Fruit fly (Drosophila melanogaster) whole organism, embryonic: ENCODE results near the gene CG6230.
A peak's percentile ranks its signal among the peaks of the same experiment; 100 is the strongest.

Source experiments
- Asciz ChIP-seq: fragments of 200-800 bp; sonication (Bioruptor generic); optimal IDR thresholded peaks from 2 replicates; lab custom pipeline; 2017; ENCODE audit warnings: missing biosample characterization, mild to moderate bottlenecking, missing genetic modification characterization, missing genetic modification reagents
- CG10366 ChIP-seq: fragments of 200-800 bp; sonication (Bioruptor generic); IDR thresholded peaks from 2 replicates; pipeline ENCODE4 v1.3.6; 2022; ENCODE audit warnings: missing biosample characterization, missing genetic modification characterization
- CG10431 ChIP-seq: fragments of 200-800 bp; sonication (Bioruptor generic); optimal IDR thresholded peaks from 3 replicates; lab custom pipeline; 2018; ENCODE audit warnings: missing biosample characterization, mild to moderate bottlenecking, missing genetic modification characterization
- CG11398 ChIP-seq: fragments of 200-800 bp; sonication (Bioruptor generic); optimal IDR thresholded peaks from 2 replicates; lab custom pipeline; 2016; ENCODE audit warnings: missing biosample characterization, missing genetic modification characterization
- CG12219 ChIP-seq: fragments of 200-800 bp; sonication (Bioruptor generic); optimal IDR thresholded peaks from 3 replicates; lab custom pipeline; 2018; ENCODE audit warnings: missing biosample characterization, mild to moderate bottlenecking, missing genetic modification characterization
- CG14014 ChIP-seq: fragments of 200-800 bp; sonication (Bioruptor generic); IDR thresholded peaks from 2 replicates; pipeline ENCODE4 v1.3.6; 2022; ENCODE audit warnings: missing biosample characterization, missing genetic modification characterization
- CG15696 ChIP-seq: fragments of 200-800 bp; sonication (Bioruptor generic); optimal IDR thresholded peaks from 2 replicates; lab custom pipeline; 2019; ENCODE audit warnings: missing biosample characterization, mild to moderate bottlenecking, missing genetic modification characterization, moderate library complexity
- CG16813 ChIP-seq: fragments of 200-800 bp; sonication (Bioruptor generic); IDR thresholded peaks from 3 replicates; pipeline ENCODE4 v1.3.6; 2022; ENCODE audit warnings: missing biosample characterization, missing genetic modification characterization; ENCODE audit not compliant: partially characterized antibody
- CG1792 ChIP-seq: fragments of 200-800 bp; sonication (Bioruptor generic); optimal IDR thresholded peaks from 2 replicates; lab custom pipeline; 2016; ENCODE audit warnings: missing biosample characterization, missing genetic modification characterization
- CG1832 ChIP-seq: fragments of 200-800 bp; sonication (Bioruptor generic); optimal IDR thresholded peaks from 2 replicates; lab custom pipeline; 2017; ENCODE audit warnings: missing biosample characterization, mild to moderate bottlenecking, missing genetic modification characterization, inconsistent platforms
- CG32767 ChIP-seq: fragments of 200-800 bp; sonication (Bioruptor generic); IDR thresholded peaks from 2 replicates; pipeline ENCODE4 v1.3.6; 2022; ENCODE audit warnings: missing biosample characterization, missing genetic modification characterization
- CG34376 ChIP-seq: fragments of 200-800 bp; sonication (Bioruptor generic); optimal IDR thresholded peaks from 2 replicates; lab custom pipeline; 2018; ENCODE audit warnings: missing biosample characterization, mild to moderate bottlenecking, missing genetic modification characterization
- CG7745 ChIP-seq: fragments of 200-800 bp; sonication (Bioruptor generic); optimal IDR thresholded peaks from 2 replicates; lab custom pipeline; 2018; ENCODE audit warnings: missing biosample characterization, mild to moderate bottlenecking, missing genetic modification characterization, moderate library complexity
- CG7786 ChIP-seq: fragments of 200-800 bp; sonication (Bioruptor generic); optimal IDR thresholded peaks from 2 replicates; lab custom pipeline; 2016; ENCODE audit warnings: missing biosample characterization, missing genetic modification characterization
- CG8388 ChIP-seq: fragments of 200-800 bp; sonication (Bioruptor generic); optimal IDR thresholded peaks from 2 replicates; lab custom pipeline; 2019; ENCODE audit warnings: missing biosample characterization, mild to moderate bottlenecking, missing genetic modification characterization, moderate library complexity
- CG9817 ChIP-seq: fragments of 200-800 bp; sonication (Bioruptor generic); optimal IDR thresholded peaks from 2 replicates; lab custom pipeline; 2018; ENCODE audit warnings: missing biosample characterization, mild to moderate bottlenecking, missing genetic modification characterization, moderate library complexity
- Chrac-16 ChIP-seq: fragments of 200-800 bp; sonication (Bioruptor generic); optimal IDR thresholded peaks from 3 replicates; lab custom pipeline; 2016; ENCODE audit warnings: missing biosample characterization, missing genetic modification characterization
- CrebB ChIP-seq: fragments of 200-800 bp; sonication (Bioruptor generic); optimal IDR thresholded peaks from 3 replicates; lab custom pipeline; 2018; ENCODE audit warnings: missing biosample characterization, mild to moderate bottlenecking, missing genetic modification characterization
- D19A ChIP-seq: fragments of 200-800 bp; optimal IDR thresholded peaks from 3 replicates; lab custom pipeline; 2019; ENCODE audit warnings: missing biosample characterization, mild to moderate bottlenecking, missing genetic modification characterization, moderate library complexity
- HHEX ChIP-seq: fragments of 200-800 bp; sonication (Bioruptor generic); optimal IDR thresholded peaks from 3 replicates; lab custom pipeline; 2017; ENCODE audit warnings: missing biosample characterization, mild to moderate bottlenecking, missing genetic modification characterization, missing genetic modification reagents
- Hmr ChIP-seq: fragments of 200-800 bp; sonication (Bioruptor generic); optimal IDR thresholded peaks from 3 replicates; lab custom pipeline; 2017; ENCODE audit warnings: mild to moderate bottlenecking, missing biosample characterization, missing genetic modification reagents, missing genetic modification characterization
- Hr51 ChIP-seq, 2 experiments: fragments of 200-800 bp; sonication (Bioruptor generic); optimal IDR thresholded peaks; 2 replicates in 1 of 2; 3 replicates in 1 of 2; lab custom pipeline; 2016 to 2018; ENCODE audit warnings: missing biosample characterization in 2 of 2, missing genetic modification characterization in 2 of 2, mild to moderate bottlenecking in 1 of 2, moderate library complexity in 1 of 2
- Hr78 ChIP-seq, 2 experiments: fragments of 200-800 bp in 1 of 2; fragments of >200 bp in 1 of 2; sonication (Bioruptor generic) in 1 of 2; optimal IDR thresholded peaks; 2 replicates each; lab custom pipeline; 2017 to 2019; ENCODE audit warnings: missing biosample characterization in 2 of 2, missing genetic modification characterization in 2 of 2, mild to moderate bottlenecking in 1 of 2, moderate library complexity in 1 of 2
- Lpt ChIP-seq: fragments of >200 bp; optimal IDR thresholded peaks from 2 replicates; lab custom pipeline; 2018; ENCODE audit warnings: missing biosample characterization, missing genetic modification characterization
- NC2α ChIP-seq: fragments of 200-800 bp; sonication (Bioruptor generic); optimal IDR thresholded peaks from 2 replicates; lab custom pipeline; 2016; ENCODE audit warnings: missing biosample characterization, missing genetic modification characterization
- Oli ChIP-seq: fragments of 200-800 bp; sonication (Bioruptor generic); optimal IDR thresholded peaks from 2 replicates; lab custom pipeline; 2018; ENCODE audit warnings: missing biosample characterization, mild to moderate bottlenecking, missing genetic modification characterization, moderate library complexity
- PHDP ChIP-seq: fragments of 200-800 bp; sonication (Bioruptor generic); optimal IDR thresholded peaks from 3 replicates; lab custom pipeline; 2018; ENCODE audit warnings: missing biosample characterization, mild to moderate bottlenecking, missing genetic modification characterization, moderate library complexity
- Sox100B ChIP-seq: fragments of 200-800 bp; sonication (Bioruptor generic); optimal IDR thresholded peaks from 3 replicates; lab custom pipeline; 2018; ENCODE audit warnings: missing biosample characterization, mild to moderate bottlenecking, missing genetic modification characterization
- Sox102F ChIP-seq: fragments of 200-800 bp; sonication (Bioruptor generic); optimal IDR thresholded peaks from 2 replicates; lab custom pipeline; 2018; ENCODE audit warnings: missing biosample characterization, mild to moderate bottlenecking, missing genetic modification characterization, moderate library complexity
- Sry-δ ChIP-seq: fragments of 200-800 bp; sonication (Bioruptor generic); optimal IDR thresholded peaks from 2 replicates; lab custom pipeline; 2016; ENCODE audit warnings: missing biosample characterization, missing genetic modification characterization
- Vsx1 ChIP-seq: fragments of 200-800 bp; sonication (Bioruptor generic); optimal IDR thresholded peaks from 2 replicates; lab custom pipeline; 2017; ENCODE audit warnings: missing biosample characterization, mild to moderate bottlenecking, missing genetic modification characterization, missing genetic modification reagents
- Xbp1 ChIP-seq: fragments of 200-800 bp; sonication (Bioruptor generic); optimal IDR thresholded peaks from 3 replicates; lab custom pipeline; 2016; ENCODE audit warnings: missing biosample characterization, mild to moderate bottlenecking, missing genetic modification characterization
- btn ChIP-seq: fragments of 200-800 bp; sonication (Bioruptor generic); optimal IDR thresholded peaks from 2 replicates; lab custom pipeline; 2016; ENCODE audit warnings: missing biosample characterization, missing genetic modification characterization
- cg ChIP-seq: fragments of 200-800 bp; sonication (Bioruptor generic); optimal IDR thresholded peaks from 3 replicates; lab custom pipeline; 2019; ENCODE audit warnings: missing biosample characterization, mild to moderate bottlenecking, missing genetic modification characterization, moderate library complexity
- chif ChIP-seq, 2 experiments: fragments of 200-800 bp; sonication (Bioruptor generic); optimal IDR thresholded peaks; 3 replicates each; lab custom pipeline; 2016; ENCODE audit warnings: missing biosample characterization in 2 of 2, missing genetic modification characterization in 2 of 2
- dm ChIP-seq: fragments of 200-800 bp; sonication (Bioruptor generic); optimal IDR thresholded peaks from 3 replicates; lab custom pipeline; 2016; ENCODE audit warnings: missing biosample characterization, missing genetic modification characterization
- en ChIP-seq: fragments of 200-800 bp; sonication (Bioruptor generic); optimal IDR thresholded peaks from 2 replicates; lab custom pipeline; 2016; ENCODE audit warnings: missing biosample characterization, missing genetic modification characterization
- esg ChIP-seq: fragments of 200-800 bp; sonication (Bioruptor generic); conservative IDR thresholded peaks from 2 replicates; pipeline ENCODE4 v1.3.6; 2022; ENCODE audit warnings: missing biosample characterization, missing genetic modification characterization
- gce ChIP-seq: fragments of 200-800 bp; sonication (Bioruptor generic); IDR thresholded peaks from 3 replicates; pipeline ENCODE4 v1.3.6; 2022; ENCODE audit warnings: missing biosample characterization, missing genetic modification characterization
- gsb-n ChIP-seq: fragments of 200-800 bp; sonication (Bioruptor generic); optimal IDR thresholded peaks from 3 replicates; lab custom pipeline; 2018; ENCODE audit warnings: missing biosample characterization, mild to moderate bottlenecking, missing genetic modification characterization
- hkb ChIP-seq, 2 experiments: fragments of 200-800 bp in 1 of 2; fragments of >200 bp in 1 of 2; sonication (Bioruptor generic) in 1 of 2; IDR thresholded peaks in 1 of 2; optimal IDR thresholded peaks in 1 of 2; 2 replicates each; pipeline versions ENCODE4 v1.3.6 to Lab custom; 2017 to 2022; ENCODE audit warnings: missing biosample characterization in 1 of 2, missing genetic modification characterization in 1 of 2
- jumu ChIP-seq: fragments of 200-800 bp; sonication (Bioruptor generic); optimal IDR thresholded peaks from 3 replicates; lab custom pipeline; 2016; ENCODE audit warnings: missing biosample characterization, missing genetic modification characterization
- mirr ChIP-seq: fragments of 200-800 bp; sonication (Bioruptor generic); optimal IDR thresholded peaks from 3 replicates; lab custom pipeline; 2018; ENCODE audit warnings: missing biosample characterization, mild to moderate bottlenecking, missing genetic modification characterization
- nmo ChIP-seq: fragments of 200-800 bp; sonication (Bioruptor generic); optimal IDR thresholded peaks from 2 replicates; lab custom pipeline; 2018; ENCODE audit warnings: missing biosample characterization, mild to moderate bottlenecking, missing genetic modification characterization, moderate library complexity
- pnt ChIP-seq: fragments of 200-800 bp; sonication (Bioruptor generic); optimal IDR thresholded peaks from 3 replicates; lab custom pipeline; 2016; ENCODE audit warnings: missing biosample characterization, missing genetic modification characterization
- pum ChIP-seq: fragments of 200-800 bp; sonication (Bioruptor generic); optimal IDR thresholded peaks from 2 replicates; lab custom pipeline; 2016; ENCODE audit warnings: missing biosample characterization, missing genetic modification characterization
- row ChIP-seq: fragments of 200-800 bp; sonication (Bioruptor generic); IDR thresholded peaks from 3 replicates; pipeline ENCODE4 v1.3.6; 2022; ENCODE audit warnings: missing biosample characterization, missing genetic modification characterization
- toy ChIP-seq: fragments of 200-800 bp; sonication (Bioruptor generic); IDR thresholded peaks from 2 replicates; pipeline ENCODE4 v1.3.6; 2022; ENCODE audit warnings: missing biosample characterization, missing genetic modification characterization
- trem ChIP-seq: fragments of 200-800 bp; optimal IDR thresholded peaks from 3 replicates; lab custom pipeline; 2019; ENCODE audit warnings: missing biosample characterization, mild to moderate bottlenecking, missing genetic modification characterization, moderate library complexity

Gene CG6230

DNA sequence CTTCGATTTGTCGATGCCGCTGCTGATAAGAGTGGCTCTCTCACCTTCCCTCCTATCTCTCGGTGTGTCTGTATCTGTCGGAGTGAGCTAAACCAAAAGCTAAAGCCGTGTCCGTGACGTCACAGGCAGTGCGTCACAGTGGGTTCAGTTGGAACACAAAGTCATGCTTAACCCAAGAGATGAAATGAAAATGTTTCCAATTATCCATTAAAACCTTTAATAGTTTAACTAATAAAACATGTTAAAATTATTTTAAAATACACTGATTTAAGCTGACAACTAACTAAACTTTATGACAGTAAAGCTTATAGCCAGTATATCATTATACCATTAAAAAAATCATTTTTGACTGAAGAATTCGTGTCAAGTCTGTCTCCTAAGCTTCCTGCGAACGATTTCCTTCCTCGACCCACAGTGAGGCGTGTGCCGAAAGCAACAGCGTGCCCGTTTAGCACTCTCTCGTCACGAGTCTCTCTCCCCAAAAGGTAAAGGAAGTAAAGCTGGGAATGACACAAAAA is 7.0 kb downstream of the CG6230 start, which contains the start of gene Idua (continued):
- TF ChIP-seq CG32767 (GFP tag; lab: Robert Waterston, UW) (peak; percentile 41; the same call in 1 of the 2 replicates), CG1832 (GFP tag; lab: Kevin White, UChicago) (no peak), NC2α (GFP tag; lab: Kevin White, UChicago) (no peak), CG12219 (GFP tag; lab: Kevin White, UChicago) (peak; percentile 66), Lpt (GFP tag; lab: Kevin White, UChicago) (no peak), Hr51 (GFP tag; optimal IDR thresholded peaks at IDR 0.05; lab: Kevin White, UChicago) (peak in 1 of 2 experiments; percentile 21), dm (GFP tag; lab: Kevin White, UChicago) (no peak), esg (GFP tag; lab: Robert Waterston, UW) (peak; percentile 56), cg (no peak), toy (GFP tag; lab: Robert Waterston, UW) (no peak), CG15696 (tag; lab: Kevin White, UChicago) (no peak), CG7745 (tag; lab: Kevin White, UChicago) (no peak), chif (GFP tag; optimal IDR thresholded peaks at IDR 0.05; lab: Kevin White, UChicago) (peak in 1 of 2 experiments; percentile 21), gsb-n (tag; lab: Kevin White, UChicago) (no peak), hkb (optimal IDR thresholded peaks at IDR 0.05; lab: Kevin White, UChicago) (no peak), hkb (GFP tag; IDR thresholded peaks at IDR 0.05; lab: Robert Waterston, UW) (peak; percentile 81), en (no peak), btn (GFP tag; lab: Kevin White, UChicago) (no peak), gce (no peak), CrebB (tag; lab: Kevin White, UChicago) (peak; percentile 50), Vsx1 (GFP tag; lab: Kevin White, UChicago) (no peak), D19A (no peak), Asciz (GFP tag; lab: Kevin White, UChicago) (peak; percentile 70), CG14014 (peak; percentile 77), CG8388 (GFP tag; lab: Kevin White, UChicago) (no peak), row (peak; percentile 78), nmo (peak; percentile 77), pnt (GFP tag; lab: Kevin White, UChicago) (no peak), Xbp1 (GFP tag; lab: Kevin White, UChicago) (peak; percentile 61), Sox102F (GFP tag; lab: Kevin White, UChicago) (no peak), pum (GFP tag; lab: Kevin White, UChicago) (no peak), CG7786 (GFP tag; lab: Kevin White, UChicago) (no peak), CG11398 (GFP tag; lab: Kevin White, UChicago) (no peak), Oli (tag; lab: Kevin White, UChicago) (peak; percentile 78), PHDP (tag; lab: Kevin White, UChicago) (peak; percentile 76), CG1792 (no peak), trem (peak; percentile 36), Hmr (GFP tag; lab: Kevin White, UChicago) (peak; percentile 91), CG10431 (no peak), HHEX (GFP tag; lab: Kevin White, UChicago) (peak; percentile 70), CG10366 (GFP tag; lab: Robert Waterston, UW) (peak; percentile 25; the same call in 1 of the 2 replicates), Sox100B (GFP tag; lab: Kevin White, UChicago) (no peak), CG16813 (GFP tag; lab: Robert Waterston, UW) (no peak), Hr78 (GFP tag; optimal IDR thresholded peaks at IDR 0.05; lab: Kevin White, UChicago) (no peak), CG34376 (GFP tag; lab: Kevin White, UChicago) (peak; percentile 75), jumu (GFP tag; lab: Kevin White, UChicago) (no peak), CG9817 (peak; percentile 59), mirr (GFP tag; lab: Kevin White, UChicago) (no peak), Sry-δ (GFP tag; lab: Kevin White, UChicago) (no peak), Chrac-16 (GFP tag; lab: Kevin White, UChicago) (peak; percentile 39)
